Worm (Caenorhabditis elegans) whole organism, L3 larva: ENCODE data around the gene C06C3.3.
A peak's percentile ranks its signal among the peaks of the same experiment; 100 is the strongest.

ENCODE experiments used
- R02D3.7 ChIP-seq: fragments of 150-350 bp; optimal IDR thresholded peaks from 2 replicates; lab custom pipeline; 2014; ENCODE audit warnings: missing biosample characterization, missing genetic modification characterization
- ZK546.5 ChIP-seq: sonication (generic microtip); optimal IDR thresholded peaks from 2 replicates; lab custom pipeline; 2017; ENCODE audit warnings: missing biosample characterization, missing genetic modification characterization
- aly-2 ChIP-seq: fragments of 150-350 bp; optimal IDR thresholded peaks from 2 replicates; lab custom pipeline; 2014; ENCODE audit warnings: missing biosample characterization, missing genetic modification characterization
- ama-1 ChIP-seq: fragments of 150-350 bp; optimal IDR thresholded peaks from 2 replicates; lab custom pipeline; 2018
- ceh-28 ChIP-seq: fragments of 150-350 bp; optimal IDR thresholded peaks from 2 replicates; lab custom pipeline; 2014; ENCODE audit warnings: missing biosample characterization, missing genetic modification reagents, missing genetic modification characterization
- ceh-82 ChIP-seq: fragments of 150-350 bp; optimal IDR thresholded peaks from 2 replicates; lab custom pipeline; 2014; ENCODE audit warnings: missing biosample characterization, missing genetic modification characterization
- egl-27 ChIP-seq: sonication (generic microtip); optimal IDR thresholded peaks from 4 replicates; lab custom pipeline; 2017; ENCODE audit warnings: missing biosample characterization, missing genetic modification reagents, missing genetic modification characterization
- egl-5 ChIP-seq: fragments of 150-350 bp; optimal IDR thresholded peaks from 2 replicates; lab custom pipeline; 2017; ENCODE audit warnings: missing biosample characterization, missing genetic modification reagents, missing genetic modification characterization, inconsistent platforms
- elt-1 ChIP-seq: fragments of 150-350 bp; optimal IDR thresholded peaks from 2 replicates; lab custom pipeline; 2014; ENCODE audit warnings: missing biosample characterization, missing genetic modification characterization
- elt-2 ChIP-seq: sonication (generic microtip); optimal IDR thresholded peaks from 2 replicates; lab custom pipeline; 2016; ENCODE audit warnings: missing genetic modification reagents, mild to moderate bottlenecking, missing genetic modification characterization, missing compliant biosample characterization
- elt-3 ChIP-seq, 3 experiments: fragments of 150-350 bp in 1 of 3; sonication (generic microtip) in 2 of 3; optimal IDR thresholded peaks; 2 replicates in 2 of 3; 4 replicates in 1 of 3; lab custom pipeline; 2014 to 2017; ENCODE audit warnings: missing biosample characterization in 3 of 3, missing genetic modification characterization in 3 of 3
- fkh-10 ChIP-seq: sonication (generic microtip); optimal IDR thresholded peaks from 2 replicates; lab custom pipeline; 2017; ENCODE audit warnings: missing biosample characterization, missing genetic modification reagents, missing genetic modification characterization
- hmg-11 ChIP-seq: sonication (generic microtip); optimal IDR thresholded peaks from 2 replicates; lab custom pipeline; 2016; ENCODE audit warnings: missing genetic modification characterization, missing compliant biosample characterization
- lin-15B ChIP-seq: fragments of 150-350 bp; optimal IDR thresholded peaks from 2 replicates; lab custom pipeline; 2014; ENCODE audit warnings: missing biosample characterization, missing genetic modification characterization
- lsy-12 ChIP-seq: sonication (generic microtip); optimal IDR thresholded peaks from 2 replicates; lab custom pipeline; 2016; ENCODE audit warnings: mild to moderate bottlenecking, missing genetic modification characterization, missing compliant biosample characterization
- mdl-1 ChIP-seq: fragments of 150-350 bp; optimal IDR thresholded peaks from 2 replicates; lab custom pipeline; 2014; ENCODE audit warnings: missing biosample characterization, missing genetic modification characterization
- nfya-1 ChIP-seq: sonication (generic microtip); optimal IDR thresholded peaks from 2 replicates; lab custom pipeline; 2017; ENCODE audit warnings: missing genetic modification characterization, mild to moderate bottlenecking, missing compliant biosample characterization, antibody characterized with exemption, moderate library complexity; ENCODE audit not compliant: insufficient read depth
- nhr-11 ChIP-seq: fragments of 150-350 bp; optimal IDR thresholded peaks from 2 replicates; lab custom pipeline; 2014; ENCODE audit warnings: missing biosample characterization, missing genetic modification characterization
- nhr-237 ChIP-seq: fragments of 150-350 bp; optimal IDR thresholded peaks from 2 replicates; lab custom pipeline; 2014; ENCODE audit warnings: missing biosample characterization, missing genetic modification characterization
- nhr-25 ChIP-seq: sonication (generic microtip); optimal IDR thresholded peaks from 2 replicates; lab custom pipeline; 2017; ENCODE audit warnings: missing biosample characterization, missing genetic modification characterization
- nhr-28 ChIP-seq: fragments of 150-350 bp; optimal IDR thresholded peaks from 2 replicates; lab custom pipeline; 2014; ENCODE audit warnings: missing biosample characterization, missing genetic modification characterization
- nhr-43 ChIP-seq: sonication (generic microtip); optimal IDR thresholded peaks from 2 replicates; lab custom pipeline; 2016; ENCODE audit warnings: mild to moderate bottlenecking, missing genetic modification characterization, missing compliant biosample characterization; ENCODE audit not compliant: poor library complexity, severe bottlenecking
- nhr-67 ChIP-seq: fragments of 150-350 bp; optimal IDR thresholded peaks from 2 replicates; lab custom pipeline; 2014; ENCODE audit warnings: missing biosample characterization, missing genetic modification characterization
- nhr-76 ChIP-seq: fragments of 150-350 bp; sonication (generic microtip); optimal IDR thresholded peaks from 5 replicates; lab custom pipeline; 2014; ENCODE audit warnings: missing biosample characterization, missing genetic modification characterization
- nhr-77 ChIP-seq: fragments of 150-350 bp; optimal IDR thresholded peaks from 2 replicates; lab custom pipeline; 2014; ENCODE audit warnings: missing biosample characterization, missing genetic modification characterization
- pha-4 ChIP-seq: fragments of 150-350 bp; optimal IDR thresholded peaks from 2 replicates; lab custom pipeline; 2014; ENCODE audit warnings: missing biosample characterization, missing genetic modification reagents, missing genetic modification characterization
- pqm-1 ChIP-seq: fragments of 150-350 bp; optimal IDR thresholded peaks from 2 replicates; lab custom pipeline; 2017; ENCODE audit warnings: missing biosample characterization, missing genetic modification characterization, inconsistent platforms
- sea-2 ChIP-seq: fragments of 150-350 bp; sonication (generic microtip); optimal IDR thresholded peaks from 4 replicates; lab custom pipeline; 2014; ENCODE audit warnings: missing biosample characterization, missing genetic modification reagents, missing genetic modification characterization
- skn-1 ChIP-seq: fragments of 150-350 bp; optimal IDR thresholded peaks from 2 replicates; lab custom pipeline; 2014; ENCODE audit warnings: missing biosample characterization, missing genetic modification characterization
- snpc-4 ChIP-seq: fragments of 150-350 bp; optimal IDR thresholded peaks from 2 replicates; lab custom pipeline; 2014; ENCODE audit warnings: missing biosample characterization, missing genetic modification characterization
- unc-39 ChIP-seq: sonication (generic microtip); optimal IDR thresholded peaks from 4 replicates; lab custom pipeline; 2017; ENCODE audit warnings: missing biosample characterization, missing genetic modification characterization
- zag-1 ChIP-seq: fragments of 150-350 bp; optimal IDR thresholded peaks from 2 replicates; lab custom pipeline; 2014; ENCODE audit warnings: missing biosample characterization, missing genetic modification characterization
- ztf-4 ChIP-seq: fragments of 150-350 bp; optimal IDR thresholded peaks from 2 replicates; lab custom pipeline; 2014; ENCODE audit warnings: missing biosample characterization, missing genetic modification characterization

Gene C06C3.3

DNA sequence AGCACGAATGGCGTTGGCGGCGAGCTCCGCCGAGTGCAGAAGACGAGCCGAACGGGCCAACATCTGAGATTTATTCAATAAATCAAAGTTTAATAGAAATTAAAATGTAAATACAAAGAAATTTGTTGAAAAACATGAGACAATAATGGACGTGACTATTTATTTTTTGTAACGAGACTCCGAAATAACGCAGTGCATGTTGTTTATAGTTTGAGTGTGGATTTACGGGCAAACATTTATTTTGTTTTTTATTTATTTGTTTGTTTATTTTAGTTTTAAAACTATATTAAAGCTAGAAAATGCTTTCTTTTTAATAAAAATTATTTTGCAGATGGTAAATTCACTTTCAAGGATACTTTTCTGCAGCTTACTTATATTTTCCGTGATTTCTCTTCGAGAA lies 19.6 kb downstream of the C06C3.3 start, which contains the start of the genes sdhb-1 and cup-15:
TSS of gene sdhb-1 (minus strand) at position 63 of the 400 bp plus-strand sequence.
TSS of gene cup-15 (plus strand) at position 332 of the 400 bp plus-strand sequence.
- TF ChIP-seq skn-1 (no peak), pha-4 (tag; lab: Kevin White, UChicago) (peak; percentile 79), hmg-11 (peak; percentile 24), nhr-67 (tag; lab: Kevin White, UChicago) (no peak), nhr-43 (tag; lab: Kevin White, UChicago) (no peak), zag-1 (tag; lab: Kevin White, UChicago) (no peak), ceh-82 (tag; lab: Kevin White, UChicago) (no peak), egl-27 (tag; lab: Kevin White, UChicago) (no peak), pqm-1 (tag; lab: Kevin White, UChicago) (no peak), lin-15B (tag; lab: Kevin White, UChicago) (no peak), elt-2 (tag; lab: Kevin White, UChicago) (peak; percentile 9), nhr-237 (tag; lab: Kevin White, UChicago) (no peak), unc-39 (tag; lab: Kevin White, UChicago) (no peak), nfya-1 (tag; lab: Kevin White, UChicago) (peak; percentile 3), mdl-1 (tag; lab: Kevin White, UChicago) (no peak), ceh-28 (tag; lab: Kevin White, UChicago) (no peak), sea-2 (no peak), nhr-11 (no peak), R02D3.7 (tag; lab: Kevin White, UChicago) (peak; percentile 75)

DNA sequence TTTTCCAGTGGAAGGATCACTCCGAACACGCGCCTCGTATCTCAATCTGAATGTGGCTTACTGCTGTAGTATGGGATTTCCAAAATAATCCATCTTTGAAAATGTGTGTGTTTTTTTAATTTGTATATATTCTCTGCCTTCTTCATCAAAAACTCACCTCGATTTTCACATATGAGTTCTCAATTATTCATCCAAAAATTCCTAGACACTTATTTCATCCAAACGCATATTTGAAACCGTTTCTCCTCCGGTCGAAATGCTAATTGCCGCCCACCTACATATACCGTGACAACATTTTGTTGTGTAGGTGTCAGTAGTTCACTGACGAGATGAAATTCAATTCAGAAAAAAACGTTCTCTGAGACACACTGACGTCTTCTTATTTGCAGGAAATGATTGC lies 24.8 kb downstream of the C06C3.3 start:
- TF ChIP-seq nhr-43 (tag; lab: Kevin White, UChicago), result no peak
- no peak for TF ChIP-seq snpc-4 (tag; lab: Kevin White, UChicago)
- TF ChIP-seq pqm-1 (tag; lab: Kevin White, UChicago), result no peak
- TF ChIP-seq ama-1 (lab: Kevin White, UChicago), result no peak
- TF ChIP-seq nhr-25 (tag; lab: Kevin White, UChicago), result no peak
- no peak for TF ChIP-seq ceh-28 (tag; lab: Kevin White, UChicago)
- no peak for TF ChIP-seq elt-3 (tag; optimal IDR thresholded peaks at IDR 0.05; lab: Kevin White, UChicago)
- TF ChIP-seq aly-2 (tag; lab: Kevin White, UChicago), result no peak
- TF ChIP-seq sea-2, result no peak
- TF ChIP-seq hmg-11, result no peak
- no peak for TF ChIP-seq fkh-10 (GFP tag; lab: Kevin White, UChicago)
- TF ChIP-seq ztf-4 (tag; lab: Kevin White, UChicago), result no peak
- TF ChIP-seq R02D3.7 (tag; lab: Kevin White, UChicago), result no peak
- TF ChIP-seq ceh-82 (tag; lab: Kevin White, UChicago), result no peak

DNA sequence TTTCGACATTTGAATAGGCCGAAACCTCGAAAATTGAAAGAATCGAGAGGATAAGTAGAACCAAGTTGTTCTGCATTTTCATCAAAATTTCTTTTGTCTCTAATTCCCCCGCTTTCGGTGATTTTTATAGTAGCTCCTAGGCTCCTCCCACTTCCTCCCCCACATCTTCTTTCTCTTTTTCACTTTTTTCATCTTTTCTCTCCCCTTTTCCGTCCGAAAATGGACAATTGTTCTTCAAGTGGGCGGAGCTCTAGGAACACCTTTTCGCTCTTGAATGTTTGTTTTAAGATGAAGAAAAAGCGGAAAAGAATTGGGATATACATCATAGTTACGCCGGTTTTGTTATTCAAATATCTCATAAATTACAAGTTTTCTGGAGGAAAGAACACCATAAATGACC lies 25.8 kb downstream of the C06C3.3 start, which contains the start of gene F42A8.1:
TSS of gene F42A8.1 (minus strand) at position 101 of the 400 bp plus-strand sequence.
- TF ChIP-seq nfya-1 (tag; lab: Kevin White, UChicago) (no peak), elt-1 (tag; lab: Kevin White, UChicago) (no peak), ceh-82 (tag; lab: Kevin White, UChicago) (no peak), skn-1 (no peak), nhr-76 (tag; lab: Kevin White, UChicago) (no peak), nhr-43 (tag; lab: Kevin White, UChicago) (no peak)

DNA sequence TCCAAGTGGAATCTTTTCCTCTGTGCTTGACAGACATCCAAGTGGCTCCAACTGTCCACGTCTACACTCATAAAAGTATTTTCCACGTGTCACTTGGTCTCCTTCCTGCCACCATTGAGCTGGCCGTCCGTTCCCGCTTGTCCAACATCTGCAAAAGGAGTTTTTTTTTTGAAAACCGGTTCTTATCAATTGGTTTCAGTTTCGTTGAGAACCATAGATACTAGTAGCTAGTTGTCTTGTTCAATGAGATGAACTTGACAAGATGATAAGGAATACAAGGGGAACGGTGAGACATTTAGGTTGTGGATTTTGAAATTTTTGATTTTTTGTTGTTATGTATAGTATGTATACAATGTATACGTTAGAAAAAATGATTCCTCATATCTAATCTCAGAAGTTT lies 26.5 kb downstream of the C06C3.3 start:
- TF ChIP-seq nhr-67 (tag; lab: Kevin White, UChicago), result no peak
- TF ChIP-seq lsy-12 (tag; lab: Kevin White, UChicago), result no peak

DNA sequence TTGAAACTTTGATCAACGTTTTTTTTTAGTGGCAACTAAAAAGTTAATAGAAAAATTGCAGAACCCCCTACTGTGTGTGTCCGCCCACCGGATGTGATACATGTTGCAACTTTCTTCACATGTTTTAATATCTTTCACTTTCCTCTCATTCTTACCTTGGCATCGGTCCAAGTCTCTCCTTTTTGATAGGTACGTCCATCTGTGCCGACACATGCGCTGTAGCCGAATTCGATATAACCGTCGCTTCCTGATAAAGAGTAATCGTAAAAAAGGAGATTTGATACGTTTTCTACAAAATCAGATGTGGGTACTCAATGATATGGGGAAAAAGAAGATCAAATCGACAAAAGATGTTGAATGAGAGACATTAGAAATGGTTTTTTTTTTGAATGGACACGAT lies 27.2 kb downstream of the C06C3.3 start:
- TF ChIP-seq ZK546.5 (tag; lab: Kevin White, UChicago) (no peak), ama-1 (lab: Kevin White, UChicago) (no peak), egl-5 (tag; lab: Kevin White, UChicago) (no peak), nhr-28 (tag; lab: Kevin White, UChicago) (no peak), nhr-76 (tag; lab: Kevin White, UChicago) (no peak), egl-27 (tag; lab: Kevin White, UChicago) (no peak), nhr-67 (tag; lab: Kevin White, UChicago) (no peak), lin-15B (tag; lab: Kevin White, UChicago) (no peak), nhr-77 (tag; lab: Kevin White, UChicago) (no peak), mdl-1 (tag; lab: Kevin White, UChicago) (no peak)
